Worm (Caenorhabditis elegans): ENCODE results near the gene srh-32.

- TF ChIP-seq ceh-22 (tag; optimal IDR thresholded peaks at IDR 0.05) (no peak), unc-86 (tag; optimal IDR thresholded peaks at IDR 0.05) (no peak), sdc-2 (tag; optimal IDR thresholded peaks at IDR 0.05) (no peak), pha-4 (tag; optimal IDR thresholded peaks at IDR 0.05) (no peak), dve-1 (tag; optimal IDR thresholded peaks at IDR 0.05) (no peak), rnt-1 (tag; optimal IDR thresholded peaks at IDR 0.05) (no peak), odd-2 (tag; optimal IDR thresholded peaks at IDR 0.05) (no peak), ceh-2 (tag; optimal IDR thresholded peaks at IDR 0.05) (no peak), nfya-1 (tag; optimal IDR thresholded peaks at IDR 0.05) (no peak), fkh-10 (GFP tag; optimal IDR thresholded peaks at IDR 0.05) (no peak), ama-1 (optimal IDR thresholded peaks at IDR 0.05) (no peak), pax-1 (tag; optimal IDR thresholded peaks at IDR 0.05) (no peak)
Measured at ce11 chrV:17683290-17683689, 17.7 kb upstream of the srh-32 start.
